Fruit fly (Drosophila melanogaster): ENCODE data around the gene CG42717.

The CG42717 gene

dm6 chr3L:16021064-16021683 lies 11.8 kb downstream of the CG42717 start (continued):
- TF ChIP-seq corto (GFP tag; optimal IDR thresholded peaks at IDR 0.05) (no peak), gt (GFP tag; IDR thresholded peaks at IDR 0.05) (no peak), CG42726 (GFP tag; IDR thresholded peaks at IDR 0.05; ENCODE audit: partially characterized antibody) (no peak), CG15696 (tag; optimal IDR thresholded peaks at IDR 0.05) (peak; percentile 90), CG17328 (GFP tag; IDR thresholded peaks at IDR 0.05) (peak; percentile 63), CG2202 (tag; optimal IDR thresholded peaks at IDR 0.05) (peak; percentile 66), CG6254 (GFP tag; optimal IDR thresholded peaks at IDR 0.05) (no peak), Med (GFP tag) (peak; percentile 80), CG30403 (GFP tag; optimal IDR thresholded peaks at IDR 0.05) (peak; percentile 52), Dp (GFP tag; optimal IDR thresholded peaks at IDR 0.05) (no peak), oc (tag; optimal IDR thresholded peaks at IDR 0.05) (no peak), sug (tag; optimal IDR thresholded peaks at IDR 0.05) (no peak), cas (GFP tag; IDR thresholded peaks at IDR 0.05) (no peak), CG1603 (tag; optimal IDR thresholded peaks at IDR 0.05) (peak; percentile 87), CrebB (tag; optimal IDR thresholded peaks at IDR 0.05) (no peak), Sry-δ (GFP tag; optimal IDR thresholded peaks at IDR 0.05) (no peak), NfI (GFP tag; optimal IDR thresholded peaks at IDR 0.05) (peak; percentile 5), ATbp (GFP tag; optimal IDR thresholded peaks at IDR 0.05) (peak; percentile 18), HLH4C (GFP tag; IDR thresholded peaks at IDR 0.05; ENCODE audit: partially characterized antibody) (no peak), nerfin-2 (GFP tag; IDR thresholded peaks at IDR 0.05; ENCODE audit: partially characterized antibody) (no peak), dan (GFP tag; IDR thresholded peaks at IDR 0.05) (peak; percentile 55; the same call in 1 of the 2 replicates), CG14965 (GFP tag; optimal IDR thresholded peaks at IDR 0.05; ENCODE audit: borderline replicate concordance) (no peak), ind (GFP tag; optimal IDR thresholded peaks at IDR 0.05) (peak; percentile 22), Fer1 (GFP tag; optimal IDR thresholded peaks at IDR 0.05) (no peak), CG14860 (GFP tag; IDR thresholded peaks at IDR 0.05; ENCODE audit: partially characterized antibody) (no peak), exex (tag; optimal IDR thresholded peaks at IDR 0.05) (no peak), ci (GFP tag; IDR thresholded peaks at IDR 0.05) (peak; percentile 73), slbo (GFP tag; IDR thresholded peaks at IDR 0.05) (no peak), Bteb2 (GFP tag; optimal IDR thresholded peaks at IDR 0.05) (no peak), dmrt11E (tag; optimal IDR thresholded peaks at IDR 0.05) (peak; percentile 92), CG10209 (GFP tag; optimal IDR thresholded peaks at IDR 0.05) (peak; percentile 42), CG15269 (tag; optimal IDR thresholded peaks at IDR 0.05) (no peak), B-H2 (GFP tag; optimal IDR thresholded peaks at IDR 0.05) (no peak), CG18262 (tag; optimal IDR thresholded peaks at IDR 0.05) (peak; percentile 76), CG7372 (GFP tag; IDR thresholded peaks at IDR 0.05) (no peak), Taf1 (GFP tag; IDR thresholded peaks at IDR 0.05) (no peak), klu (GFP tag; IDR thresholded peaks at IDR 0.05) (no peak), dysf (GFP tag; IDR thresholded peaks at IDR 0.05) (peak; percentile 36; the same call in 1 of the 3 replicates), seq (GFP tag; IDR thresholded peaks at IDR 0.05) (no peak), CG12391 (tag; optimal IDR thresholded peaks at IDR 0.05) (peak; percentile 69), Oli (tag; optimal IDR thresholded peaks at IDR 0.05) (peak; percentile 45), Usf (GFP tag; optimal IDR thresholded peaks at IDR 0.05) (no peak), CG3995 (GFP tag; optimal IDR thresholded peaks at IDR 0.05) (no peak), CG5245 (GFP tag; optimal IDR thresholded peaks at IDR 0.05) (peak; percentile 28), CG7271 (tag; optimal IDR thresholded peaks at IDR 0.05) (peak; percentile 4), z (GFP tag; IDR thresholded peaks at IDR 0.05) (no peak), zfh1 (GFP tag; IDR thresholded peaks at IDR 0.05) (peak; percentile 71), esg (GFP tag; conservative IDR thresholded peaks at IDR 0.05) (peak; percentile 29; the same call in 1 of the 2 replicates), bowl (GFP tag; IDR thresholded peaks at IDR 0.05) (no peak), CG1832 (GFP tag; optimal IDR thresholded peaks at IDR 0.05) (no peak)

Data from whole organism, embryonic.